Fruit fly (Drosophila melanogaster): Measurements from ENCODE around the gene RFeSP.

The RFeSP gene

DNA sequence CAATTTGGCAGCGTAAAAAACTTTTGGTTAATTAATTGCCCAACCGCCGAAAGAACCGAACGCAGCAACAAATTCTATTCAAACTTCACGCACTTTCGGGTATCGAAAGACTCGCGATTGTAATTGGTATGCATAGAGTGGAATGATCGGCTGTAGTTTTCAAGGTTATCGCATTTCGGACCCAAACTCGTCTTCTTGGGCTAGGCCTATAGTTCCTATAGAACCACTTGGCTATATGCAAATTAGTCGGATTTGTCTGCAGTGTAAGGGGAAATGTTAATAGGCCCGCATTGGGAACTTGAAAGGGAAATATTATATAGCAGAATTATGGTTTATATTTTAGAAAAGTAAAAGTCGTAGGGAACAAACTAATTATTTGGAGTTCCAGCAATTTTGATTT, 16.6 kb upstream of the RFeSP start (continued):
- no peak for TF ChIP-seq CG10462 (GFP tag; optimal IDR thresholded peaks at IDR 0.05)
- TF ChIP-seq oc (tag; optimal IDR thresholded peaks at IDR 0.05), result no peak
- no peak for TF ChIP-seq CG30020 (tag; optimal IDR thresholded peaks at IDR 0.05)
- no peak for TF ChIP-seq sens (GFP tag)
- TF ChIP-seq CG13424 (tag; optimal IDR thresholded peaks at IDR 0.05), result no peak
- no peak for TF ChIP-seq Dad (GFP tag; optimal IDR thresholded peaks at IDR 0.05)
- peak; percentile 98 for TF ChIP-seq chinmo (GFP tag; IDR thresholded peaks at IDR 0.05; ENCODE audit: partially characterized antibody)

- no peak for TF ChIP-seq bigmax (GFP tag; optimal IDR thresholded peaks at IDR 0.05)
- TF ChIP-seq CG9797 (GFP tag; optimal IDR thresholded peaks at IDR 0.05), result no peak
- no peak for TF ChIP-seq CG32772 (GFP tag; IDR thresholded peaks at IDR 0.05)
- TF ChIP-seq Med (GFP tag), result peak; percentile 86
- TF ChIP-seq Sry-β (GFP tag; optimal IDR thresholded peaks at IDR 0.05), result no peak
- TF ChIP-seq CG10543 (GFP tag; optimal IDR thresholded peaks at IDR 0.05), result peak; percentile 9
- peak; percentile 26; the same call in 1 of the 3 replicates for TF ChIP-seq CG11456 (GFP tag; IDR thresholded peaks at IDR 0.05)
- no peak for TF ChIP-seq CG11398 (GFP tag; optimal IDR thresholded peaks at IDR 0.05)
- TF ChIP-seq MESR4 (GFP tag; optimal IDR thresholded peaks at IDR 0.05), result no peak
- no peak for TF ChIP-seq CG2875 (GFP tag; optimal IDR thresholded peaks at IDR 0.05)
- no peak for TF ChIP-seq CG8478 (optimal IDR thresholded peaks at IDR 0.05)
- peak; percentile 79 for TF ChIP-seq CG9932 (GFP tag; IDR thresholded peaks at IDR 0.05)
- no peak for TF ChIP-seq unc-4 (GFP tag; IDR thresholded peaks at IDR 0.05; ENCODE audit: partially characterized antibody)
- no peak for TF ChIP-seq CG13287 (GFP tag; IDR thresholded peaks at IDR 0.05; ENCODE audit: partially characterized antibody)
- no peak for TF ChIP-seq Scr (GFP tag; IDR thresholded peaks at IDR 0.05; ENCODE audit: partially characterized antibody)
- TF ChIP-seq cad (GFP tag; optimal IDR thresholded peaks at IDR 0.05), result no peak
- TF ChIP-seq wor (GFP tag; IDR thresholded peaks at IDR 0.05), result peak; percentile 36; the same call in 1 of the 2 replicates
- TF ChIP-seq ftz-f1 (GFP tag; optimal IDR thresholded peaks at IDR 0.05), result peak; percentile 51
- peak; percentile 76 for TF ChIP-seq gem (tag; optimal IDR thresholded peaks at IDR 0.05)
- no peak for TF ChIP-seq fd102C (GFP tag; optimal IDR thresholded peaks at IDR 0.05)
- no peak for TF ChIP-seq sim (GFP tag; IDR thresholded peaks at IDR 0.05)
- no peak for TF ChIP-seq CG7786 (GFP tag; optimal IDR thresholded peaks at IDR 0.05)
- peak; percentile 32 for TF ChIP-seq phol (tag; optimal IDR thresholded peaks at IDR 0.05)
- TF ChIP-seq CG8765 (GFP tag; IDR thresholded peaks at IDR 0.05), result no peak; the same call in 1 of the 2 replicates
- no peak for TF ChIP-seq Atf-2 (GFP tag; optimal IDR thresholded peaks at IDR 0.05)
- peak; percentile 73 for TF ChIP-seq Ada2b (GFP tag; IDR thresholded peaks at IDR 0.05)
- peak in 1 of 2 experiments; percentile 15 for TF ChIP-seq Trl (optimal IDR thresholded peaks at IDR 0.05)
- peak; percentile 7 for TF ChIP-seq Trl (GFP tag; optimal IDR thresholded peaks at IDR 0.05)
- no peak for TF ChIP-seq gsb-n (tag; optimal IDR thresholded peaks at IDR 0.05)
- TF ChIP-seq CG3163 (GFP tag; optimal IDR thresholded peaks at IDR 0.05), result no peak
- peak; percentile 41; the same call in 2 of the 3 replicates for TF ChIP-seq Aef1 (GFP tag; IDR thresholded peaks at IDR 0.05)
- TF ChIP-seq shn (GFP tag; optimal IDR thresholded peaks at IDR 0.05), result no peak
- no peak for TF ChIP-seq cato (GFP tag; optimal IDR thresholded peaks at IDR 0.05; ENCODE audit: borderline replicate concordance)
- TF ChIP-seq CG7357 (GFP tag; IDR thresholded peaks at IDR 0.05), result 0 out of 3 replicates have a peak, but pooled peaks have one; percentile 50
- TF ChIP-seq CG8290 (GFP tag; optimal IDR thresholded peaks at IDR 0.05), result no peak
- TF ChIP-seq CG8290 (tag; optimal IDR thresholded peaks at IDR 0.05), result peak in 1 of 2 experiments; percentile 54
- TF ChIP-seq CG9817 (tag; optimal IDR thresholded peaks at IDR 0.05), result peak; percentile 54
- TF ChIP-seq gcm2 (GFP tag; optimal IDR thresholded peaks at IDR 0.05), result peak; percentile 9
- TF ChIP-seq CG5953 (GFP tag; IDR thresholded peaks at IDR 0.05), result no peak
- peak; percentile 55 for TF ChIP-seq CG17385 (GFP tag; optimal IDR thresholded peaks at IDR 0.05)
- TF ChIP-seq Max (GFP tag; optimal IDR thresholded peaks at IDR 0.05), result peak; percentile 35
- TF ChIP-seq CG4854 (GFP tag; optimal IDR thresholded peaks at IDR 0.05), result no peak
Observed at dm6 chr2L:1629206-1629959, 15.4 kb upstream of the RFeSP start.

Data from whole organism, embryonic.